Worm (Caenorhabditis elegans) whole organism, L3 larva: ENCODE measurements around the gene str-193.

Source experiments
- R02D3.7 ChIP-seq: fragments of 150-350 bp; optimal IDR thresholded peaks from 2 replicates; lab custom pipeline; 2014; ENCODE audit warnings: missing biosample characterization, missing genetic modification characterization
- aly-2 ChIP-seq: fragments of 150-350 bp; optimal IDR thresholded peaks from 2 replicates; lab custom pipeline; 2014; ENCODE audit warnings: missing biosample characterization, missing genetic modification characterization
- ama-1 ChIP-seq: fragments of 150-350 bp; optimal IDR thresholded peaks from 2 replicates; lab custom pipeline; 2018
- egl-27 ChIP-seq: sonication (generic microtip); optimal IDR thresholded peaks from 4 replicates; lab custom pipeline; 2017; ENCODE audit warnings: missing biosample characterization, missing genetic modification reagents, missing genetic modification characterization
- elt-3 ChIP-seq, 3 experiments: fragments of 150-350 bp in 1 of 3; sonication (generic microtip) in 2 of 3; optimal IDR thresholded peaks; 2 replicates in 2 of 3; 4 replicates in 1 of 3; lab custom pipeline; 2014 to 2017; ENCODE audit warnings: missing biosample characterization in 3 of 3, missing genetic modification characterization in 3 of 3
- fos-1 ChIP-seq: fragments of 150-350 bp; optimal IDR thresholded peaks from 2 replicates; lab custom pipeline; 2014; ENCODE audit warnings: missing biosample characterization, missing genetic modification characterization
- lin-15B ChIP-seq: fragments of 150-350 bp; optimal IDR thresholded peaks from 2 replicates; lab custom pipeline; 2014; ENCODE audit warnings: missing biosample characterization, missing genetic modification characterization
- nfya-1 ChIP-seq: sonication (generic microtip); optimal IDR thresholded peaks from 2 replicates; lab custom pipeline; 2017; ENCODE audit warnings: missing genetic modification characterization, mild to moderate bottlenecking, missing compliant biosample characterization, antibody characterized with exemption, moderate library complexity; ENCODE audit not compliant: insufficient read depth
- nhr-11 ChIP-seq: fragments of 150-350 bp; optimal IDR thresholded peaks from 2 replicates; lab custom pipeline; 2014; ENCODE audit warnings: missing biosample characterization, missing genetic modification characterization
- nhr-12 ChIP-seq: fragments of 150-350 bp; optimal IDR thresholded peaks from 2 replicates; lab custom pipeline; 2014; ENCODE audit warnings: missing biosample characterization, missing genetic modification characterization
- nhr-28 ChIP-seq: fragments of 150-350 bp; optimal IDR thresholded peaks from 2 replicates; lab custom pipeline; 2014; ENCODE audit warnings: missing biosample characterization, missing genetic modification characterization
- nhr-77 ChIP-seq: fragments of 150-350 bp; optimal IDR thresholded peaks from 2 replicates; lab custom pipeline; 2014; ENCODE audit warnings: missing biosample characterization, missing genetic modification characterization
- unc-62 ChIP-seq: fragments of 150-350 bp; sonication (generic microtip); optimal IDR thresholded peaks from 4 replicates; lab custom pipeline; 2014; ENCODE audit warnings: missing biosample characterization, missing genetic modification reagents, missing genetic modification characterization

- TF ChIP-seq nhr-11 (tag; lab: Kevin White, UChicago) = no peak
- no peak for TF ChIP-seq unc-62 (GFP tag; lab: Kevin White, UChicago)
- no peak for TF ChIP-seq fos-1 (tag; lab: Kevin White, UChicago)
- no peak for TF ChIP-seq elt-3 (tag; optimal IDR thresholded peaks at IDR 0.05; lab: Kevin White, UChicago)
- no peak for TF ChIP-seq aly-2 (tag; lab: Kevin White, UChicago)
- TF ChIP-seq R02D3.7 = no peak
- no peak for TF ChIP-seq ama-1 (lab: Kevin White, UChicago)
- peak; percentile 99 for TF ChIP-seq nfya-1 (tag; lab: Kevin White, UChicago)
- no peak for TF ChIP-seq nhr-28 (tag; lab: Kevin White, UChicago)
- TF ChIP-seq lin-15B (tag; lab: Kevin White, UChicago) = no peak
- no peak for TF ChIP-seq nhr-77 (tag; lab: Kevin White, UChicago)
- TF ChIP-seq egl-27 (tag; lab: Kevin White, UChicago) = no peak
- TF ChIP-seq nhr-12 = no peak
These were observed 38.7 kb upstream of the str-193 start for ce11 chrV:9860337-9860736.
